Worm (Caenorhabditis elegans) whole organism, L4/young adult: ENCODE data around the gene C48D1.1.

ENCODE experiments used
- dao-5 ChIP-seq: sonication (generic microtip); optimal IDR thresholded peaks from 2 replicates; lab custom pipeline; 2016; ENCODE audit warnings: missing genotype, missing genetic modification characterization, moderate library complexity, missing compliant biosample characterization
- him-1 ChIP-seq: sonication (generic microtip); optimal IDR thresholded peaks from 2 replicates; lab custom pipeline; 2016; ENCODE audit warnings: missing genotype, missing genetic modification reagents, missing genetic modification characterization, missing compliant biosample characterization

DNA sequence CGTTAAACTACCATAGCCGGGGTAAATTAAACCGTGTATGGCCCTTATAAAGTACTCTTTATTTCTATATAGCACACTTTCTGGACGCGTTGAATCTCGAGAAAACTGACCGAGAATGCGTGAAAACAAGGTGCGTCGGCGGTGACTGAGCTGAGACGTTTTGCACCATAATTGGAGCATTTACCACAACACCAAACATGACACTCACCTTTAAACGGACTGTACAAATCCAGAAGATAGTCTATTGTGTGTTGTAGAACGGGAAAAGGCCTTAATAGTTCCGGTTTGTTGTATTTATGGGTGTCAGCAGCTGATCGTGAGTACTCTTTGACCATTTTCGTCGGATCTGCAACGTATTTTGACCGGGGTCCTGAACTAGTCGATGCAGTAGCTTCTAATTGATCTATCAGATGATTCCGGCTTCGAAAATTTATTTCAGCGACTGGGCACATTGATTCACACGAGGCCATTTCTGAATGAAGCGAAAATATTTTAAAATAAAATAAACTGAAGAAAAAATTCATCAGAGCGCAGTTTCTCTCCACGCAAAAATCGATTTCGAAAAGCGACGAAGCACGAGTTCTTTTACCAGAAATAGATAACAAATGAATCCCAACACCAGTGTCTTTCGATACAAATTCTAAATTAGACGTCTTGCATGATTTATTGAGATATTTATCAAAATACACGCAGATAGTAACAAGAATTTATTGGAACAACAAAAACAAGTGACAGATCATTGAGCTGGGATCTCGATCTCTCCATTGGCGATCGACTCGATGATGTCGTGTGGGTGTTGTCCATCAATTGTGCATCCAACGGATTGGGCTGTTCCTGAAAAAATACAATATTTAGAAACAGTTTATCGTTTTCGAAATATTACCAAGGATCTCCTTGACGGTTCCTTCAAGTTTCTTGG lies 42.0 kb upstream of the C48D1.1 start, which contains the start of gene tag-115:
- TF ChIP-seq dao-5 (tag; lab: Kevin White, UChicago) = no peak
- no peak for TF ChIP-seq him-1 (tag; lab: Kevin White, UChicago)
